Fruit fly (Drosophila melanogaster) whole organism, prepupa: ENCODE measurements around the gene CG12253.

Source experiments
- Blimp-1 ChIP-seq: fragments of 200-800 bp; sonication (Bioruptor generic); optimal IDR thresholded peaks from 3 replicates; lab custom pipeline; 2017; ENCODE audit warnings: missing biosample characterization, missing genetic modification characterization, mild to moderate bottlenecking, moderate library complexity, missing genetic modification reagents
- CG10631 ChIP-seq: fragments of 200-800 bp; sonication (Bioruptor generic); optimal IDR thresholded peaks from 2 replicates; lab custom pipeline; 2016; ENCODE audit warnings: missing biosample characterization, missing genetic modification characterization
- CG10669 ChIP-seq: fragments of 200-800 bp; sonication (Bioruptor generic); optimal IDR thresholded peaks from 3 replicates; lab custom pipeline; 2018; ENCODE audit warnings: missing biosample characterization, mild to moderate bottlenecking, missing genetic modification characterization, moderate library complexity
- CG11294 ChIP-seq: fragments of 200-800 bp; sonication (Bioruptor generic); IDR thresholded peaks from 2 replicates; pipeline ENCODE4 v1.3.6; 2022; ENCODE audit warnings: missing biosample characterization, missing genetic modification characterization
- CG11762 ChIP-seq: fragments of 200-800 bp; sonication (Bioruptor generic); optimal IDR thresholded peaks from 3 replicates; lab custom pipeline; 2016; ENCODE audit warnings: missing biosample characterization, missing genetic modification characterization; ENCODE audit not compliant: insufficient read depth
- CG11902 ChIP-seq: fragments of 200-800 bp; sonication (Bioruptor generic); optimal IDR thresholded peaks from 3 replicates; lab custom pipeline; 2016; ENCODE audit warnings: missing biosample characterization, missing genetic modification characterization
- CG1621 ChIP-seq: fragments of 200-800 bp; sonication (Bioruptor generic); optimal IDR thresholded peaks from 3 replicates; lab custom pipeline; 2018; ENCODE audit warnings: missing biosample characterization, mild to moderate bottlenecking, missing genetic modification characterization
- CG16779 ChIP-seq: fragments of 200-800 bp; sonication (Bioruptor generic); optimal IDR thresholded peaks from 3 replicates; lab custom pipeline; 2017; ENCODE audit warnings: missing biosample characterization, mild to moderate bottlenecking, missing genetic modification characterization
- CG3032 ChIP-seq: fragments of 200-800 bp; optimal IDR thresholded peaks from 2 replicates; lab custom pipeline; 2019; ENCODE audit warnings: missing biosample characterization, mild to moderate bottlenecking, missing genetic modification characterization, moderate library complexity
- CG31627 ChIP-seq: fragments of 200-800 bp; sonication (Bioruptor generic); optimal IDR thresholded peaks from 3 replicates; lab custom pipeline; 2016; ENCODE audit warnings: missing biosample characterization, missing genetic modification characterization
- CG32006 ChIP-seq: fragments of 200-800 bp; sonication (Bioruptor generic); optimal IDR thresholded peaks from 3 replicates; lab custom pipeline; 2017; ENCODE audit warnings: missing biosample characterization, mild to moderate bottlenecking, missing genetic modification characterization
- CG34406 ChIP-seq: fragments of 200-800 bp; sonication (Bioruptor generic); optimal IDR thresholded peaks from 3 replicates; lab custom pipeline; 2016; ENCODE audit warnings: missing biosample characterization, missing genetic modification characterization
- CG3919 ChIP-seq: fragments of 200-800 bp; sonication (Bioruptor generic); optimal IDR thresholded peaks from 3 replicates; lab custom pipeline; 2016; ENCODE audit warnings: missing biosample characterization, missing genetic modification characterization
- CG4318 ChIP-seq: fragments of 200-800 bp; sonication (Bioruptor generic); optimal IDR thresholded peaks from 3 replicates; lab custom pipeline; 2017; ENCODE audit warnings: missing biosample characterization, mild to moderate bottlenecking, missing genetic modification characterization
- CG6276 ChIP-seq: fragments of 200-800 bp; sonication (Bioruptor generic); optimal IDR thresholded peaks from 2 replicates; lab custom pipeline; 2017; ENCODE audit warnings: missing biosample characterization, mild to moderate bottlenecking, missing genetic modification characterization
- CG6792 ChIP-seq: fragments of 200-800 bp; sonication (Bioruptor generic); optimal IDR thresholded peaks from 3 replicates; lab custom pipeline; 2016; ENCODE audit warnings: missing biosample characterization, missing genetic modification characterization
- CG6808 ChIP-seq: fragments of 200-800 bp; sonication (Bioruptor generic); optimal IDR thresholded peaks from 3 replicates; lab custom pipeline; 2017; ENCODE audit warnings: missing biosample characterization, missing genetic modification characterization, mild to moderate bottlenecking, moderate library complexity, missing genetic modification reagents
- CG8632 ChIP-seq: fragments of 200-800 bp; sonication (Bioruptor generic); optimal IDR thresholded peaks from 3 replicates; lab custom pipeline; 2016; ENCODE audit warnings: missing biosample characterization, missing genetic modification characterization
- CG9139 ChIP-seq: fragments of 200-800 bp; sonication (Bioruptor generic); optimal IDR thresholded peaks from 3 replicates; lab custom pipeline; 2017; ENCODE audit warnings: missing biosample characterization, mild to moderate bottlenecking, missing genetic modification characterization
- Eip78C ChIP-seq: fragments of 200-800 bp; sonication (Bioruptor generic); peaks from one replicate; lab custom pipeline; 2016; ENCODE audit warnings: missing biosample characterization, missing genetic modification characterization
- Eip93F ChIP-seq: fragments of 200-800 bp; sonication (Bioruptor generic); optimal IDR thresholded peaks from 2 replicates; lab custom pipeline; 2016; ENCODE audit warnings: missing biosample characterization, mild to moderate bottlenecking, missing genetic modification characterization
- Ets21C ChIP-seq: fragments of 200-800 bp; sonication (Bioruptor generic); optimal IDR thresholded peaks from 3 replicates; lab custom pipeline; 2016; ENCODE audit warnings: missing biosample characterization, missing genetic modification characterization
- Ets96B ChIP-seq: fragments of 200-800 bp; optimal IDR thresholded peaks from 2 replicates; lab custom pipeline; 2019; ENCODE audit warnings: missing biosample characterization, mild to moderate bottlenecking, missing genetic modification characterization, moderate library complexity
- Gug ChIP-seq: fragments of 200-800 bp; sonication (Bioruptor generic); IDR thresholded peaks from 2 replicates; pipeline ENCODE4 v1.3.6; 2022; ENCODE audit warnings: missing biosample characterization, missing genetic modification characterization
- Hr39 ChIP-seq: fragments of 200-800 bp; sonication (Bioruptor generic); optimal IDR thresholded peaks from 2 replicates; lab custom pipeline; 2016; ENCODE audit warnings: missing biosample characterization, missing genetic modification characterization
- Hr4 ChIP-seq: fragments of 200-800 bp; sonication (Bioruptor generic); optimal IDR thresholded peaks from 3 replicates; lab custom pipeline; 2016; ENCODE audit warnings: missing biosample characterization, missing genetic modification characterization
- Lpt ChIP-seq: fragments of 200-800 bp; sonication (Bioruptor generic); optimal IDR thresholded peaks from 3 replicates; lab custom pipeline; 2016; ENCODE audit warnings: missing biosample characterization, missing genetic modification characterization
- Met ChIP-seq: fragments of 200-800 bp; sonication (Bioruptor generic); optimal IDR thresholded peaks from 3 replicates; lab custom pipeline; 2016; ENCODE audit warnings: missing biosample characterization, missing genetic modification characterization
- OdsH ChIP-seq: fragments of 200-800 bp; sonication (Bioruptor generic); optimal IDR thresholded peaks from 3 replicates; lab custom pipeline; 2016; ENCODE audit warnings: missing biosample characterization, missing genetic modification characterization
- Smox ChIP-seq: fragments of 200-800 bp; sonication (Bioruptor generic); optimal IDR thresholded peaks from 3 replicates; lab custom pipeline; 2016; ENCODE audit warnings: missing biosample characterization, missing genetic modification characterization
- Sox102F ChIP-seq: fragments of 200-800 bp; sonication (Bioruptor generic); optimal IDR thresholded peaks from 2 replicates; lab custom pipeline; 2016; ENCODE audit warnings: missing biosample characterization, mild to moderate bottlenecking, missing genetic modification characterization
- Sox14 ChIP-seq: fragments of 200-800 bp; sonication (Bioruptor generic); optimal IDR thresholded peaks from 3 replicates; lab custom pipeline; 2016; ENCODE audit warnings: missing biosample characterization, missing genetic modification characterization
- Sox15 ChIP-seq: fragments of 200-800 bp; sonication (Bioruptor generic); optimal IDR thresholded peaks from 3 replicates; lab custom pipeline; 2016; ENCODE audit warnings: missing biosample characterization, missing genetic modification characterization
- achi ChIP-seq: fragments of 200-800 bp; sonication (Bioruptor generic); optimal IDR thresholded peaks from 3 replicates; lab custom pipeline; 2016; ENCODE audit warnings: missing biosample characterization, missing genetic modification characterization
- acj6 ChIP-seq: fragments of 200-800 bp; sonication (Bioruptor generic); optimal IDR thresholded peaks from 3 replicates; lab custom pipeline; 2016; ENCODE audit warnings: missing biosample characterization, missing genetic modification characterization
- cyc ChIP-seq: fragments of 200-800 bp; sonication (Bioruptor generic); optimal IDR thresholded peaks from 3 replicates; lab custom pipeline; 2016; ENCODE audit warnings: missing biosample characterization, missing genetic modification characterization
- dac ChIP-seq: fragments of 200-800 bp; sonication (Bioruptor generic); optimal IDR thresholded peaks from 2 replicates; lab custom pipeline; 2017; ENCODE audit warnings: missing biosample characterization, mild to moderate bottlenecking, missing genetic modification characterization
- dsx ChIP-seq: fragments of 200-800 bp; optimal IDR thresholded peaks from 3 replicates; lab custom pipeline; 2019; ENCODE audit warnings: missing biosample characterization, mild to moderate bottlenecking, missing genetic modification characterization, moderate library complexity; ENCODE audit not compliant: poor library complexity, severe bottlenecking
- eg ChIP-seq: fragments of 200-800 bp; sonication (Bioruptor generic); IDR thresholded peaks from 3 replicates; pipeline ENCODE4 v1.3.6; 2022; ENCODE audit warnings: missing biosample characterization, missing genetic modification characterization
- fd59A ChIP-seq: fragments of 200-800 bp; sonication (Bioruptor generic); optimal IDR thresholded peaks from 2 replicates; lab custom pipeline; 2017; ENCODE audit warnings: missing biosample characterization, mild to moderate bottlenecking, missing genetic modification characterization, missing genetic modification reagents
- fkh ChIP-seq: fragments of 200-800 bp; sonication (Bioruptor generic); optimal IDR thresholded peaks from 3 replicates; lab custom pipeline; 2017; ENCODE audit warnings: missing biosample characterization, mild to moderate bottlenecking, missing genetic modification characterization, moderate library complexity
- lz ChIP-seq: fragments of 200-800 bp; sonication (Bioruptor generic); optimal IDR thresholded peaks from 3 replicates; lab custom pipeline; 2016; ENCODE audit warnings: missing biosample characterization, missing genetic modification characterization
- net ChIP-seq: fragments of 200-800 bp; sonication (Bioruptor generic); optimal IDR thresholded peaks from 3 replicates; lab custom pipeline; 2016; ENCODE audit warnings: missing biosample characterization, missing genetic modification characterization
- pdm3 ChIP-seq: fragments of 200-800 bp; sonication (Bioruptor generic); optimal IDR thresholded peaks from 3 replicates; lab custom pipeline; 2016; ENCODE audit warnings: missing biosample characterization, missing genetic modification characterization
- salr ChIP-seq, 2 experiments: fragments of 200-800 bp; sonication (Bioruptor generic); optimal IDR thresholded peaks; 3 replicates each; lab custom pipeline; 2016 to 2018; ENCODE audit warnings: missing biosample characterization in 2 of 2, missing genetic modification characterization in 2 of 2, mild to moderate bottlenecking in 1 of 2
- spab ChIP-seq: fragments of 200-800 bp; sonication (Bioruptor generic); optimal IDR thresholded peaks from 2 replicates; lab custom pipeline; 2017; ENCODE audit warnings: missing biosample characterization, mild to moderate bottlenecking, missing genetic modification characterization, missing genetic modification reagents
- svp ChIP-seq: fragments of 200-800 bp; sonication (Bioruptor generic); peaks from one replicate; lab custom pipeline; 2016; ENCODE audit warnings: missing biosample characterization, missing genetic modification characterization
- topi ChIP-seq: fragments of 200-800 bp; sonication (Bioruptor generic); optimal IDR thresholded peaks from 3 replicates; lab custom pipeline; 2016; ENCODE audit warnings: missing biosample characterization, missing genetic modification characterization

The CG12253 gene

DNA sequence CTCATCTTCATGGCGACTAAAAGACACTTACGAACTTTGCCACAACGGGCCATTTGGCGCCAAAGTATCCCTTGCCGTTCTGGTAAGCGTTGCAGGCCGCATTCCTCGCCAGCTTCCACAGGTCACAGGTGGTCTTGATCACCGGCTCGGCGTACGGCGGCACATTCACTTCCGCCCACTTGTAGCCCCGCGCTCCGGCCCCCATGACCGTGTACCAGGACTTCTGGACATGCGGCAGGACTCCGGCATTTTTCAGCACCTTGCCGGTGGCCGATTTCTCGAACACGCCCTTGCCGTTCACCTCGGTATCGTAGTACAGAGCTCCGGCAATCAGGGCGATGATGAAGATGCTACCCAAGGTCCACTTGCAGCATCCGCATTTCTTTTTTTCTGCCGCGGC, 21.6 kb upstream of the CG12253 start:
- TF ChIP-seq Hr4 (GFP tag; lab: Kevin White, UChicago) (no peak), CG31627 (GFP tag; lab: Kevin White, UChicago) (no peak), svp (no peak), Ets21C (no peak), Lpt (GFP tag; lab: Kevin White, UChicago) (no peak), CG11294 (GFP tag; lab: Robert Waterston, UW) (no peak), spab (no peak)

DNA sequence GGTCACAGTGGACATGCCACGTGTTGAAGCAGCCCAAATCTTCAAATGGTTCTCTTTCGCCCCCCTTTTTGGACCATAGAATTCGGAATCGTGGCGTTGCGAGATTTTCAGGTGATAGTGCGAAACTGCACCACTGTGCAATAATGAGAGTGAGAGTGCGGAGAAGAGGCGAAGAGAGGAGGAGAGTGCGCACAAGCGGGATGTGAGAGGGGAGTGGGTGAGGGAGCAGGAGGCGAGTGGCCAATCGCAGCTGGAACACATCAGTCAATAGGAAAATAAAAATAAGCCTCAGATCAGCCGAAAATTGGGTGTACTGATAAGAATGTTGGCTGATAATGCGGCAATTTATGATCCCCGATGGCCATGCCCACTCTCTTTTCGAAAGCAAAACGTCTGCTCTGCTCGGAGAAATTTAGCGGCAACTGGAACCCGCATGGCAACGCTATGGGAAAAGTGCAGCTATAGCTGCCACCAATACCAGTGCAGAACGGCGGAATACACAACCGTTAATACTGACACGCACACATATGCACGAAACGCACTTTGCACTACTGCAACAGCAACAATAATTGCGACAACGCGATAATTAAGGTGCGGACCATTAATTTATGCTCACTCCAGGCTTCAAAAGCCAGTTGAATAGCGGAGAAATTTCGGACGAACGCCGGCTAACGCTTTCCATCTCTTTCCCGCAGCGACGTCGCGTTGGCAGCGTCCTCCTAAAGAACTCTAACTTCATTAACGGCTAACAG, 20.2 kb upstream of the CG12253 start:
- no peak for TF ChIP-seq Sox15 (GFP tag; lab: Kevin White, UChicago)
- peak; percentile 3 for TF ChIP-seq OdsH (GFP tag; lab: Kevin White, UChicago)
- TF ChIP-seq Lpt (GFP tag; lab: Kevin White, UChicago) = peak; percentile 28
- peak; percentile 66 for TF ChIP-seq CG16779 (tag; lab: Kevin White, UChicago)
- peak; percentile 93 for TF ChIP-seq svp
- peak; percentile 43 for TF ChIP-seq CG10669
- no peak for TF ChIP-seq Gug (GFP tag; lab: Robert Waterston, UW)
- peak; percentile 26 for TF ChIP-seq fkh (GFP tag; lab: Kevin White, UChicago)
- no peak for TF ChIP-seq Ets21C
- peak; percentile 63; the same call in 2 of the 3 replicates for TF ChIP-seq eg
- TF ChIP-seq dac (GFP tag; lab: Kevin White, UChicago) = no peak
- TF ChIP-seq Hr39 (GFP tag; lab: Kevin White, UChicago) = peak; percentile 15
- TF ChIP-seq CG11902 (GFP tag; lab: Kevin White, UChicago) = no peak
- TF ChIP-seq Blimp-1 (GFP tag; lab: Kevin White, UChicago) = peak; percentile 99
- peak; percentile 48 for TF ChIP-seq net (GFP tag; lab: Kevin White, UChicago)
- TF ChIP-seq CG3032 = peak; percentile 22
- peak; percentile 73 for TF ChIP-seq spab
- TF ChIP-seq CG8632 (GFP tag; lab: Kevin White, UChicago) = no peak
- peak; percentile 61 for TF ChIP-seq Sox102F (GFP tag; lab: Kevin White, UChicago)
- no peak for TF ChIP-seq acj6
- TF ChIP-seq CG3919 (GFP tag; lab: Kevin White, UChicago) = peak; percentile 1
- no peak for TF ChIP-seq lz (GFP tag; lab: Kevin White, UChicago)
- no peak for TF ChIP-seq CG6276 (GFP tag; lab: Kevin White, UChicago)
- TF ChIP-seq Eip78C (GFP tag; lab: Kevin White, UChicago) = peak; percentile 77
- peak; percentile 79 for TF ChIP-seq CG6808 (GFP tag; lab: Kevin White, UChicago)
- peak; percentile 20 for TF ChIP-seq CG34406 (GFP tag; lab: Kevin White, UChicago)
- no peak; the same call in 1 of the 2 replicates for TF ChIP-seq CG11294 (GFP tag; lab: Robert Waterston, UW)
- TF ChIP-seq CG9139 (GFP tag; lab: Kevin White, UChicago) = peak; percentile 52
- TF ChIP-seq pdm3 (GFP tag; lab: Kevin White, UChicago) = peak; percentile 2
- TF ChIP-seq Ets96B (tag; lab: Kevin White, UChicago) = peak; percentile 27
- peak; percentile 50 for TF ChIP-seq CG1621 (tag; lab: Kevin White, UChicago)
- no peak for TF ChIP-seq CG11762 (GFP tag; lab: Kevin White, UChicago)
- TF ChIP-seq salr (GFP tag; optimal IDR thresholded peaks at IDR 0.05; lab: Kevin White, UChicago) = peak; percentile 1 to 13
- TF ChIP-seq Sox14 (GFP tag; lab: Kevin White, UChicago) = peak; percentile 36
- TF ChIP-seq dsx (GFP tag; lab: Kevin White, UChicago) = no peak
- TF ChIP-seq CG32006 (GFP tag; lab: Kevin White, UChicago) = peak; percentile 54
- TF ChIP-seq Met (GFP tag; lab: Kevin White, UChicago) = peak; percentile 41
- no peak for TF ChIP-seq CG4318 (GFP tag; lab: Kevin White, UChicago)
- TF ChIP-seq Hr4 (GFP tag; lab: Kevin White, UChicago) = peak; percentile 46
- peak; percentile 21 for TF ChIP-seq topi (GFP tag; lab: Kevin White, UChicago)
- TF ChIP-seq cyc (GFP tag; lab: Kevin White, UChicago) = peak; percentile 8
- TF ChIP-seq fd59A = no peak
- peak; percentile 33 for TF ChIP-seq CG6792
- TF ChIP-seq CG10631 = no peak
- no peak for TF ChIP-seq achi (GFP tag; lab: Kevin White, UChicago)
- TF ChIP-seq Eip93F (GFP tag; lab: Kevin White, UChicago) = no peak
- TF ChIP-seq Smox = peak; percentile 38
